Fruit fly (Drosophila melanogaster) whole organism, larva: ENCODE data around the gene asl.

Experiments
- noc ChIP-seq: fragments of 200-800 bp; sonication (Bioruptor generic); optimal IDR thresholded peaks from 3 replicates; lab custom pipeline; 2019; ENCODE audit warnings: missing biosample characterization, mild to moderate bottlenecking, missing genetic modification characterization, moderate library complexity

asl gene

dm6 chr3R:5554852-5555251 lies 51.5 kb downstream of the asl start, which contains the start of gene Snm1:
Gene Snm1, plus strand, starts transcription at chr3R:5555084.
- no peak for TF ChIP-seq noc (tag; lab: Kevin White, UChicago)

- no peak for TF ChIP-seq noc (tag; lab: Kevin White, UChicago)
These were observed 52.3 kb downstream of the asl start, which contains the start of gene Pcmt for dm6 chr3R:5554082-5554481. Gene Pcmt, minus strand, starts transcription at chr3R:5554316.
